Fruit fly (Drosophila melanogaster) whole organism, embryonic: ENCODE results near the gene Nle.

ENCODE experiments used
- Abd-B ChIP-seq: fragments of 200-800 bp; sonication (Bioruptor generic); optimal IDR thresholded peaks from 2 replicates; lab custom pipeline; 2018; ENCODE audit warnings: missing biosample characterization, mild to moderate bottlenecking, missing genetic modification characterization, moderate library complexity
- Atf3 ChIP-seq: fragments of 200-800 bp; sonication (Bioruptor generic); optimal IDR thresholded peaks from 3 replicates; lab custom pipeline; 2016; ENCODE audit warnings: missing biosample characterization, missing genetic modification characterization
- Atf6 ChIP-seq: fragments of 200-800 bp; sonication (Bioruptor generic); IDR thresholded peaks from 2 replicates; pipeline ENCODE4 v1.3.6; 2022; ENCODE audit warnings: missing biosample characterization, missing genetic modification characterization
- Blimp-1 ChIP-seq: fragments of 200-800 bp; sonication (Bioruptor generic); optimal IDR thresholded peaks from 3 replicates; lab custom pipeline; 2018; ENCODE audit warnings: missing biosample characterization, missing genetic modification characterization, mild to moderate bottlenecking, moderate library complexity, missing genetic modification reagents
- CG11093 ChIP-seq: fragments of 200-800 bp; sonication (Bioruptor generic); IDR thresholded peaks from 3 replicates; pipeline ENCODE4 v1.3.6; 2022; ENCODE audit warnings: missing biosample characterization, missing genetic modification characterization
- CG12391 ChIP-seq: fragments of 200-800 bp; sonication (Bioruptor generic); optimal IDR thresholded peaks from 3 replicates; lab custom pipeline; 2018; ENCODE audit warnings: missing biosample characterization, mild to moderate bottlenecking, missing genetic modification characterization, moderate library complexity
- CG12659 ChIP-seq: fragments of 200-800 bp; sonication (Bioruptor generic); optimal IDR thresholded peaks from 3 replicates; lab custom pipeline; 2017; ENCODE audit warnings: mild to moderate bottlenecking, missing biosample characterization, missing genetic modification reagents, missing genetic modification characterization
- CG14710 ChIP-seq: fragments of 200-800 bp; sonication (Bioruptor generic); optimal IDR thresholded peaks from 3 replicates; lab custom pipeline; 2019; ENCODE audit warnings: missing biosample characterization, mild to moderate bottlenecking, missing genetic modification characterization, moderate library complexity
- CG15011 ChIP-seq: fragments of 200-800 bp; sonication (Bioruptor generic); optimal IDR thresholded peaks from 3 replicates; lab custom pipeline; 2018; ENCODE audit warnings: missing biosample characterization, mild to moderate bottlenecking, missing genetic modification characterization
- CG15479 ChIP-seq: fragments of 200-800 bp; sonication (Bioruptor generic); optimal IDR thresholded peaks from 3 replicates; lab custom pipeline; 2019; ENCODE audit warnings: missing biosample characterization, mild to moderate bottlenecking, missing genetic modification characterization, moderate library complexity
- CG1603 ChIP-seq: fragments of 200-800 bp; sonication (Bioruptor generic); optimal IDR thresholded peaks from 2 replicates; lab custom pipeline; 2019; ENCODE audit warnings: missing biosample characterization, mild to moderate bottlenecking, missing genetic modification characterization, moderate library complexity
- CG17802 ChIP-seq: fragments of 200-800 bp; sonication (Bioruptor generic); optimal IDR thresholded peaks from 2 replicates; lab custom pipeline; 2018; ENCODE audit warnings: missing biosample characterization, mild to moderate bottlenecking, missing genetic modification characterization, moderate library complexity
- CG2199 ChIP-seq: fragments of 200-800 bp; sonication (Bioruptor generic); IDR thresholded peaks from 3 replicates; pipeline ENCODE4 v1.3.6; 2022; ENCODE audit warnings: missing biosample characterization, missing genetic modification characterization
- CG3163 ChIP-seq: fragments of 200-800 bp; sonication (Bioruptor generic); optimal IDR thresholded peaks from 3 replicates; lab custom pipeline; 2016; ENCODE audit warnings: missing biosample characterization, missing genetic modification characterization
- CG34224 ChIP-seq: fragments of 200-800 bp; sonication (Bioruptor generic); IDR thresholded peaks from 3 replicates; pipeline ENCODE4 v1.3.6; 2022; ENCODE audit warnings: missing biosample characterization, missing genetic modification characterization; ENCODE audit not compliant: partially characterized antibody
- CG4404 ChIP-seq: fragments of 200-800 bp; sonication (Bioruptor generic); IDR thresholded peaks from 2 replicates; pipeline ENCODE4 v1.3.6; 2022; ENCODE audit warnings: missing biosample characterization, missing genetic modification characterization
- CG5180 ChIP-seq: fragments of 200-800 bp; sonication (Bioruptor generic); optimal IDR thresholded peaks from 3 replicates; lab custom pipeline; 2017; ENCODE audit warnings: missing biosample characterization, missing genetic modification characterization, mild to moderate bottlenecking, moderate library complexity, missing genetic modification reagents
- CG7357 ChIP-seq: fragments of 200-800 bp; sonication (Bioruptor generic); IDR thresholded peaks from 3 replicates; pipeline ENCODE4 v1.3.6; 2022; ENCODE audit warnings: missing biosample characterization, missing genetic modification characterization
- CG7928 ChIP-seq: fragments of 200-800 bp; sonication (Bioruptor generic); optimal IDR thresholded peaks from 2 replicates; lab custom pipeline; 2017; ENCODE audit warnings: missing biosample characterization, mild to moderate bottlenecking, missing genetic modification characterization
- CG7963 ChIP-seq: fragments of 200-800 bp; sonication (Bioruptor generic); IDR thresholded peaks from 3 replicates; pipeline ENCODE4 v1.3.6; 2022; ENCODE audit warnings: missing biosample characterization, missing genetic modification characterization; ENCODE audit not compliant: partially characterized antibody
- CG8478 ChIP-seq: fragments of >200 bp; optimal IDR thresholded peaks from 2 replicates; lab custom pipeline; 2018
- CG9215 ChIP-seq: fragments of 200-800 bp; sonication (Bioruptor generic); IDR thresholded peaks from 2 replicates; pipeline ENCODE4 v1.3.6; 2022; ENCODE audit warnings: missing biosample characterization, missing genetic modification characterization
- CkIIα-i1 ChIP-seq: fragments of 200-800 bp; sonication (Bioruptor generic); IDR thresholded peaks from 2 replicates; pipeline ENCODE4 v1.3.6; 2022; ENCODE audit warnings: missing biosample characterization, missing genetic modification characterization
- Eip74EF ChIP-seq, 2 experiments: fragments of 200-800 bp in 1 of 2; fragments of >200 bp in 1 of 2; sonication (Bioruptor generic) in 1 of 2; optimal IDR thresholded peaks; 2 replicates each; lab custom pipeline; 2017 to 2019; ENCODE audit warnings: missing biosample characterization in 2 of 2, missing genetic modification characterization in 2 of 2, mild to moderate bottlenecking in 1 of 2, moderate library complexity in 1 of 2
- Ets97D ChIP-seq: fragments of 200-800 bp; sonication (Bioruptor generic); optimal IDR thresholded peaks from 3 replicates; lab custom pipeline; 2016; ENCODE audit warnings: missing biosample characterization, missing genetic modification characterization
- Fer2 ChIP-seq: fragments of 200-800 bp; sonication (Bioruptor generic); optimal IDR thresholded peaks from 2 replicates; lab custom pipeline; 2018; ENCODE audit warnings: missing biosample characterization, mild to moderate bottlenecking, missing genetic modification characterization, moderate library complexity
- Max ChIP-seq: fragments of 200-800 bp; sonication (Bioruptor generic); optimal IDR thresholded peaks from 2 replicates; lab custom pipeline; 2016; ENCODE audit warnings: missing biosample characterization, mild to moderate bottlenecking, missing genetic modification characterization
- Neu2 ChIP-seq: fragments of 200-800 bp; sonication (Bioruptor generic); optimal IDR thresholded peaks from 3 replicates; lab custom pipeline; 2016; ENCODE audit warnings: missing biosample characterization, missing genetic modification characterization, borderline replicate concordance
- Sry-β ChIP-seq: fragments of 200-800 bp; sonication (Bioruptor generic); optimal IDR thresholded peaks from 2 replicates; lab custom pipeline; 2018; ENCODE audit warnings: missing biosample characterization, mild to moderate bottlenecking, missing genetic modification characterization, moderate library complexity
- Sry-δ ChIP-seq: fragments of 200-800 bp; sonication (Bioruptor generic); optimal IDR thresholded peaks from 2 replicates; lab custom pipeline; 2016; ENCODE audit warnings: missing biosample characterization, missing genetic modification characterization
- TFAM ChIP-seq: fragments of 200-800 bp; sonication (Bioruptor generic); optimal IDR thresholded peaks from 2 replicates; lab custom pipeline; 2017; ENCODE audit warnings: missing biosample characterization, missing genetic modification characterization, inconsistent platforms
- amos ChIP-seq: fragments of 200-800 bp; sonication (Bioruptor generic); IDR thresholded peaks from 2 replicates; pipeline ENCODE4 v1.3.6; 2022; ENCODE audit warnings: missing biosample characterization, missing genetic modification characterization; ENCODE audit not compliant: partially characterized antibody
- bcd ChIP-seq: fragments of 200-800 bp; sonication (Bioruptor generic); optimal IDR thresholded peaks from 2 replicates; lab custom pipeline; 2017; ENCODE audit warnings: missing biosample characterization, mild to moderate bottlenecking, missing genetic modification characterization
- fru ChIP-seq: fragments of >200 bp; optimal IDR thresholded peaks from 2 replicates; lab custom pipeline; 2017
- gsb-n ChIP-seq: fragments of 200-800 bp; sonication (Bioruptor generic); optimal IDR thresholded peaks from 3 replicates; lab custom pipeline; 2018; ENCODE audit warnings: missing biosample characterization, mild to moderate bottlenecking, missing genetic modification characterization
- hbn ChIP-seq: fragments of 200-800 bp; sonication (Bioruptor generic); IDR thresholded peaks from 2 replicates; pipeline ENCODE4 v1.3.6; 2022; ENCODE audit warnings: missing biosample characterization, missing genetic modification characterization; ENCODE audit not compliant: partially characterized antibody
- hth ChIP-seq: fragments of >200 bp; optimal IDR thresholded peaks from 2 replicates; lab custom pipeline; 2017; ENCODE audit warnings: inconsistent platforms
- knrl ChIP-seq: fragments of 200-800 bp; sonication (Bioruptor generic); IDR thresholded peaks from 3 replicates; pipeline ENCODE4 v1.3.6; 2022; ENCODE audit warnings: missing biosample characterization, missing genetic modification characterization; ENCODE audit not compliant: partially characterized antibody
- lmd ChIP-seq: fragments of 200-800 bp; sonication (Bioruptor generic); IDR thresholded peaks from 2 replicates; pipeline ENCODE4 v1.3.6; 2022; ENCODE audit warnings: missing biosample characterization, missing genetic modification characterization
- nerfin-1 ChIP-seq: fragments of 200-800 bp; sonication (Bioruptor generic); optimal IDR thresholded peaks from 3 replicates; lab custom pipeline; 2019; ENCODE audit warnings: missing biosample characterization, mild to moderate bottlenecking, missing genetic modification characterization, moderate library complexity
- nmo ChIP-seq: fragments of 200-800 bp; sonication (Bioruptor generic); optimal IDR thresholded peaks from 2 replicates; lab custom pipeline; 2018; ENCODE audit warnings: missing biosample characterization, mild to moderate bottlenecking, missing genetic modification characterization, moderate library complexity
- onecut ChIP-seq: fragments of 200-800 bp; sonication (Bioruptor generic); IDR thresholded peaks from 2 replicates; pipeline ENCODE4 v1.3.6; 2022; ENCODE audit warnings: missing biosample characterization, missing genetic modification characterization
- pho ChIP-seq: fragments of 200-800 bp; sonication (Bioruptor generic); optimal IDR thresholded peaks from 2 replicates; lab custom pipeline; 2016; ENCODE audit warnings: missing biosample characterization, missing genetic modification characterization
- pros ChIP-seq: fragments of 200-800 bp; sonication (Bioruptor generic); optimal IDR thresholded peaks from 3 replicates; lab custom pipeline; 2019; ENCODE audit warnings: missing biosample characterization, mild to moderate bottlenecking, missing genetic modification characterization, moderate library complexity
- pum ChIP-seq: fragments of 200-800 bp; sonication (Bioruptor generic); optimal IDR thresholded peaks from 2 replicates; lab custom pipeline; 2016; ENCODE audit warnings: missing biosample characterization, missing genetic modification characterization
- sna ChIP-seq: fragments of 200-800 bp; sonication (Bioruptor generic); IDR thresholded peaks from 2 replicates; pipeline ENCODE4 v1.3.6; 2022; ENCODE audit warnings: missing biosample characterization, missing genetic modification characterization; ENCODE audit not compliant: partially characterized antibody
- unpg ChIP-seq: fragments of 200-800 bp; sonication (Bioruptor generic); optimal IDR thresholded peaks from 3 replicates; lab custom pipeline; 2018; ENCODE audit warnings: missing biosample characterization, mild to moderate bottlenecking, missing genetic modification characterization, moderate library complexity
- vfl ChIP-seq: fragments of 200-800 bp; sonication (Bioruptor generic); optimal IDR thresholded peaks from 2 replicates; lab custom pipeline; 2016; ENCODE audit warnings: missing biosample characterization, missing genetic modification characterization
- z ChIP-seq: fragments of 200-800 bp; sonication (Bioruptor generic); IDR thresholded peaks from 3 replicates; pipeline ENCODE4 v1.3.6; 2022; ENCODE audit warnings: missing biosample characterization, missing genetic modification characterization

The Nle gene

DNA sequence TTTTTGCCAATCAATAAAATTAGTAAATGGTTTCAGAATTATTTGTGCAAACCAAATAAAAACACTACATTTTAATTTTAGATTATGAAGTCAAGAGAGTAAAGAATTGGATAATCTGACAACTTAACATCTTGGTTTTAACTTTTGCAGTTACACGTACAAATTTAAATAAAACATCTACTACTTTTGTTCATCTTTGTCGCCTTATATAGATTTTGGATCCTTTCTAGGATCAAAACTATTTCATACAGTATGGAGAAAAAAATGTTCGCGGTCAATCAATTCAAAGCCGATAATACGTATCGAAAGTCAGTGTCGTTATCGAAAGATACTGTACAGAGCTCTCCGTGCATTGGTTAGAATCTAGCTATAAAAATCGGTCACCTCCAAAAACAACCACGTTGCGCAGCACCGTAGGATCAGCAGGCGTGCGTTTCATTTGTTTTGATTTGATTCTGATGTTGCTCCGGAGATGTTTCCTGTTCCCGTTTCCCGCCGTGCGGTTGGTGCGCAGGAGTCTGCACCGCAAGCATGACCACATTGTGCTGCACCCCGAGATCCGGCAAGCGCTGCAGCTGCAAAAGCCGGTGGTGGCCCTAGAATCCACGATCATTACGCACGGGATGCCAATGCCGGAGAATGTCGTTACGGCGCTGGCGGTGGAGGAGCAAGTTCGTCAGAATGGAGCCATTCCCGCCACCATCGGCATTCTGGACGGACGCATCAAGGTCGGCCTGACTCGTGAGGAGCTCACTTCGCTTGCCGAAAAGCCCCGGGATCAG lies 4.0 kb downstream of the Nle start, which contains the start of the genes uncNacbeta and CG2794 (continued):
- TF ChIP-seq CG15479 (GFP tag; lab: Kevin White, UChicago): peak; percentile 32
- peak; percentile 8 for TF ChIP-seq CG14710 (tag; lab: Kevin White, UChicago)
- no peak for TF ChIP-seq Ets97D
- peak; percentile 70 for TF ChIP-seq CG1603 (tag; lab: Kevin White, UChicago)
- TF ChIP-seq Neu2 (GFP tag; lab: Kevin White, UChicago): no peak
- no peak for TF ChIP-seq Abd-B (GFP tag; lab: Kevin White, UChicago)
- TF ChIP-seq fru (lab: Kevin White, UChicago): no peak
- no peak for TF ChIP-seq lmd (GFP tag; lab: Robert Waterston, UW)
- no peak for TF ChIP-seq Max (GFP tag; lab: Kevin White, UChicago)
- no peak for TF ChIP-seq bcd
- TF ChIP-seq knrl: peak; percentile 47; the same call in 1 of the 3 replicates
- TF ChIP-seq hbn (GFP tag; lab: Robert Waterston, UW): peak; percentile 56
- no peak for TF ChIP-seq CG3163 (GFP tag; lab: Kevin White, UChicago)
- no peak for TF ChIP-seq pho (GFP tag; lab: Kevin White, UChicago)
- TF ChIP-seq TFAM: no peak
- TF ChIP-seq sna (GFP tag; lab: Robert Waterston, UW): peak; percentile 67
- peak; percentile 12 for TF ChIP-seq CG5180 (GFP tag; lab: Kevin White, UChicago)
- TF ChIP-seq Sry-δ (GFP tag; lab: Kevin White, UChicago): peak; percentile 78
- no peak for TF ChIP-seq CG4404 (GFP tag; lab: Robert Waterston, UW)
- TF ChIP-seq onecut (GFP tag; lab: Robert Waterston, UW): no peak
- no peak for TF ChIP-seq CkIIα-i1
- no peak for TF ChIP-seq CG9215 (GFP tag; lab: Robert Waterston, UW)
- TF ChIP-seq CG7928 (GFP tag; lab: Kevin White, UChicago): peak; percentile 64
- no peak for TF ChIP-seq CG15011 (GFP tag; lab: Kevin White, UChicago)
- no peak for TF ChIP-seq pum (GFP tag; lab: Kevin White, UChicago)
- TF ChIP-seq gsb-n (tag; lab: Kevin White, UChicago): no peak
- no peak for TF ChIP-seq unpg (GFP tag; lab: Kevin White, UChicago)
- TF ChIP-seq CG12659 (GFP tag; lab: Kevin White, UChicago): no peak
- TF ChIP-seq CG7963: peak; percentile 79
- no peak for TF ChIP-seq CG2199 (GFP tag; lab: Robert Waterston, UW)
- TF ChIP-seq amos: peak; percentile 74
- TF ChIP-seq nmo (GFP tag; lab: Kevin White, UChicago): peak; percentile 26
- peak; percentile 8 for TF ChIP-seq CG12391 (tag; lab: Kevin White, UChicago)
- TF ChIP-seq CG11093 (GFP tag; lab: Robert Waterston, UW): no peak
- TF ChIP-seq vfl: no peak
- TF ChIP-seq z (GFP tag; lab: Robert Waterston, UW): no peak
- TF ChIP-seq CG7357: no peak
- no peak for TF ChIP-seq Blimp-1
- no peak for TF ChIP-seq Fer2 (tag; lab: Kevin White, UChicago)
- no peak for TF ChIP-seq Atf3 (GFP tag; lab: Kevin White, UChicago)
- TF ChIP-seq hth (lab: Kevin White, UChicago): no peak
- TF ChIP-seq CG8478 (lab: Kevin White, UChicago): no peak
- TF ChIP-seq CG34224 (GFP tag; lab: Robert Waterston, UW): peak; percentile 51; the same call in 2 of the 3 replicates
- no peak for TF ChIP-seq pros (GFP tag; lab: Kevin White, UChicago)
- no peak for TF ChIP-seq CG17802 (tag; lab: Kevin White, UChicago)
- no peak for TF ChIP-seq nerfin-1 (tag; lab: Kevin White, UChicago)
- TF ChIP-seq Atf6: 0 out of 2 replicates have a peak, but pooled peaks have one; percentile 11
- TF ChIP-seq Sry-β (GFP tag; lab: Kevin White, UChicago): peak; percentile 99
- no peak for TF ChIP-seq Eip74EF (GFP tag; optimal IDR thresholded peaks at IDR 0.05; lab: Kevin White, UChicago)
